Worm (Caenorhabditis elegans) whole organism, L3 larva: ENCODE results near the gene srd-54.
"Not testable (repeated sequence)": the region's sequence is repeated elsewhere in the genome, so short reads cannot be mapped to it uniquely, and the experiment has no call there.

ENCODE experiments used
- ama-1 ChIP-seq: fragments of 150-350 bp; optimal IDR thresholded peaks from 2 replicates; lab custom pipeline; 2018
- unc-39 ChIP-seq: sonication (generic microtip); optimal IDR thresholded peaks from 4 replicates; lab custom pipeline; 2017; ENCODE audit warnings: missing biosample characterization, missing genetic modification characterization

- not testable (repeated sequence) for TF ChIP-seq unc-39, ama-1
Measured at ce11 chrII:7434958-7435357, 2.5 kb downstream of the srd-54 start, which contains the start of gene K02A2.1.
